Fruit fly (Drosophila melanogaster) whole organism, embryonic: Measurements from ENCODE around the gene mRpL40.
A peak's percentile ranks its signal among the peaks of the same experiment; 100 is the strongest.

Experiments used
- CG1024 ChIP-seq: fragments of 200-800 bp; sonication (Bioruptor generic); IDR thresholded peaks from 2 replicates; pipeline ENCODE4 v1.3.6; 2022; ENCODE audit warnings: missing biosample characterization, missing genetic modification characterization
- CG11398 ChIP-seq: fragments of 200-800 bp; sonication (Bioruptor generic); optimal IDR thresholded peaks from 2 replicates; lab custom pipeline; 2016; ENCODE audit warnings: missing biosample characterization, missing genetic modification characterization
- CG13424 ChIP-seq: fragments of 200-800 bp; sonication (Bioruptor generic); optimal IDR thresholded peaks from 2 replicates; lab custom pipeline; 2019; ENCODE audit warnings: missing biosample characterization, mild to moderate bottlenecking, missing genetic modification characterization, moderate library complexity
- CG15696 ChIP-seq: fragments of 200-800 bp; sonication (Bioruptor generic); optimal IDR thresholded peaks from 2 replicates; lab custom pipeline; 2019; ENCODE audit warnings: missing biosample characterization, mild to moderate bottlenecking, missing genetic modification characterization, moderate library complexity
- CG17186 ChIP-seq: fragments of 200-800 bp; sonication (Bioruptor generic); optimal IDR thresholded peaks from 3 replicates; lab custom pipeline; 2017; ENCODE audit warnings: missing biosample characterization, missing genetic modification reagents, missing genetic modification characterization
- CG2116 ChIP-seq: fragments of 200-800 bp; sonication (Bioruptor generic); optimal IDR thresholded peaks from 3 replicates; lab custom pipeline; 2018; ENCODE audit warnings: missing biosample characterization, mild to moderate bottlenecking, missing genetic modification characterization
- CG2202 ChIP-seq: fragments of 200-800 bp; sonication (Bioruptor generic); optimal IDR thresholded peaks from 2 replicates; lab custom pipeline; 2018; ENCODE audit warnings: missing biosample characterization, mild to moderate bottlenecking, missing genetic modification characterization
- CG32532 ChIP-seq: fragments of 200-800 bp; sonication (Bioruptor generic); IDR thresholded peaks from 2 replicates; pipeline ENCODE4 v1.3.6; 2022; ENCODE audit warnings: missing biosample characterization, missing genetic modification characterization
- CG33557 ChIP-seq: fragments of 200-800 bp; sonication (Bioruptor generic); optimal IDR thresholded peaks from 2 replicates; lab custom pipeline; 2019; ENCODE audit warnings: missing biosample characterization, mild to moderate bottlenecking, missing genetic modification characterization, moderate library complexity
- CG34224 ChIP-seq: fragments of 200-800 bp; sonication (Bioruptor generic); IDR thresholded peaks from 3 replicates; pipeline ENCODE4 v1.3.6; 2022; ENCODE audit warnings: missing biosample characterization, missing genetic modification characterization; ENCODE audit not compliant: partially characterized antibody
- CG3995 ChIP-seq: fragments of 200-800 bp; sonication (Bioruptor generic); optimal IDR thresholded peaks from 3 replicates; lab custom pipeline; 2016; ENCODE audit warnings: missing biosample characterization, missing genetic modification characterization
- CG4820 ChIP-seq: fragments of 200-800 bp; sonication (Bioruptor generic); optimal IDR thresholded peaks from 3 replicates; lab custom pipeline; 2016; ENCODE audit warnings: missing biosample characterization, missing genetic modification characterization
- CG5953 ChIP-seq: fragments of 200-800 bp; sonication (Bioruptor generic); IDR thresholded peaks from 2 replicates; pipeline ENCODE4 v1.3.6; 2022; ENCODE audit warnings: missing biosample characterization, missing genetic modification characterization
- CG6765 ChIP-seq: fragments of 200-800 bp; sonication (Bioruptor generic); optimal IDR thresholded peaks from 3 replicates; lab custom pipeline; 2017; ENCODE audit warnings: missing biosample characterization, mild to moderate bottlenecking, missing genetic modification characterization
- CG6813 ChIP-seq: fragments of 200-800 bp; sonication (Bioruptor generic); optimal IDR thresholded peaks from 2 replicates; lab custom pipeline; 2017; ENCODE audit warnings: missing biosample characterization, missing genetic modification characterization, mild to moderate bottlenecking, moderate library complexity, missing genetic modification reagents
- CG8478 ChIP-seq: fragments of >200 bp; optimal IDR thresholded peaks from 2 replicates; lab custom pipeline; 2018
- CG9215 ChIP-seq: fragments of 200-800 bp; sonication (Bioruptor generic); IDR thresholded peaks from 2 replicates; pipeline ENCODE4 v1.3.6; 2022; ENCODE audit warnings: missing biosample characterization, missing genetic modification characterization
- CoRest ChIP-seq: fragments of 200-800 bp; sonication (Bioruptor generic); optimal IDR thresholded peaks from 3 replicates; lab custom pipeline; 2018; ENCODE audit warnings: missing biosample characterization, mild to moderate bottlenecking, missing genetic modification characterization, moderate library complexity
- D19B ChIP-seq: fragments of 200-800 bp; sonication (Bioruptor generic); optimal IDR thresholded peaks from 2 replicates; lab custom pipeline; 2017; ENCODE audit warnings: missing biosample characterization, mild to moderate bottlenecking, missing genetic modification characterization
- Doc3 ChIP-seq: fragments of 200-800 bp; sonication (Bioruptor generic); IDR thresholded peaks from 3 replicates; pipeline ENCODE4 v1.3.6; 2022; ENCODE audit warnings: missing biosample characterization, missing genetic modification characterization; ENCODE audit not compliant: partially characterized antibody
- ERR ChIP-seq: fragments of 200-800 bp; sonication (Bioruptor generic); optimal IDR thresholded peaks from 2 replicates; lab custom pipeline; 2016; ENCODE audit warnings: missing biosample characterization, missing genetic modification characterization
- Ets65A ChIP-seq: fragments of 200-800 bp; sonication (Bioruptor generic); peaks from one replicate; lab custom pipeline; 2016; ENCODE audit warnings: missing biosample characterization, missing genetic modification characterization
- Fer1 ChIP-seq: fragments of 200-800 bp; sonication (Bioruptor generic); optimal IDR thresholded peaks from 2 replicates; lab custom pipeline; 2017; ENCODE audit warnings: missing biosample characterization, mild to moderate bottlenecking, missing genetic modification characterization
- Fer3 ChIP-seq: fragments of 200-800 bp; sonication (Bioruptor generic); optimal IDR thresholded peaks from 2 replicates; lab custom pipeline; 2018; ENCODE audit warnings: missing biosample characterization, mild to moderate bottlenecking, missing genetic modification characterization, moderate library complexity
- Hey ChIP-seq: fragments of 200-800 bp; sonication (Bioruptor generic); optimal IDR thresholded peaks from 3 replicates; lab custom pipeline; 2018; ENCODE audit warnings: missing biosample characterization, mild to moderate bottlenecking, missing genetic modification characterization
- NK7.1 ChIP-seq: fragments of 200-800 bp; sonication (Bioruptor generic); optimal IDR thresholded peaks from 3 replicates; lab custom pipeline; 2016; ENCODE audit warnings: missing biosample characterization, missing genetic modification characterization
- Opbp ChIP-seq: fragments of 200-800 bp; sonication (Bioruptor generic); IDR thresholded peaks from 3 replicates; pipeline ENCODE4 v1.3.6; 2022; ENCODE audit warnings: missing biosample characterization, missing genetic modification characterization; ENCODE audit not compliant: partially characterized antibody
- PHDP ChIP-seq: fragments of 200-800 bp; sonication (Bioruptor generic); optimal IDR thresholded peaks from 3 replicates; lab custom pipeline; 2018; ENCODE audit warnings: missing biosample characterization, mild to moderate bottlenecking, missing genetic modification characterization, moderate library complexity
- TFAM ChIP-seq: fragments of 200-800 bp; sonication (Bioruptor generic); optimal IDR thresholded peaks from 2 replicates; lab custom pipeline; 2017; ENCODE audit warnings: missing biosample characterization, missing genetic modification characterization, inconsistent platforms
- Tbp ChIP-seq: fragments of >200 bp; optimal IDR thresholded peaks from 2 replicates; lab custom pipeline; 2018; ENCODE audit warnings: missing biosample characterization, missing genetic modification characterization
- Vsx1 ChIP-seq: fragments of 200-800 bp; sonication (Bioruptor generic); optimal IDR thresholded peaks from 2 replicates; lab custom pipeline; 2017; ENCODE audit warnings: missing biosample characterization, mild to moderate bottlenecking, missing genetic modification characterization, missing genetic modification reagents
- az2 ChIP-seq: fragments of 200-800 bp; sonication (Bioruptor generic); optimal IDR thresholded peaks from 3 replicates; lab custom pipeline; 2016; ENCODE audit warnings: missing biosample characterization, missing genetic modification characterization
- cg ChIP-seq: fragments of 200-800 bp; sonication (Bioruptor generic); optimal IDR thresholded peaks from 3 replicates; lab custom pipeline; 2019; ENCODE audit warnings: missing biosample characterization, mild to moderate bottlenecking, missing genetic modification characterization, moderate library complexity
- corto ChIP-seq: fragments of 200-800 bp; sonication (Bioruptor generic); optimal IDR thresholded peaks from 2 replicates; lab custom pipeline; 2016; ENCODE audit warnings: missing biosample characterization, mild to moderate bottlenecking, missing genetic modification characterization, moderate library complexity
- cwo ChIP-seq: fragments of 200-800 bp; sonication (Bioruptor generic); optimal IDR thresholded peaks from 3 replicates; lab custom pipeline; 2017; ENCODE audit warnings: missing biosample characterization, missing genetic modification characterization, mild to moderate bottlenecking, moderate library complexity, missing genetic modification reagents
- dimm ChIP-seq: fragments of 200-800 bp; sonication (Bioruptor generic); IDR thresholded peaks from 2 replicates; pipeline ENCODE4 v1.3.6; 2022; ENCODE audit warnings: missing biosample characterization, missing genetic modification characterization
- dm ChIP-seq: fragments of 200-800 bp; sonication (Bioruptor generic); optimal IDR thresholded peaks from 3 replicates; lab custom pipeline; 2016; ENCODE audit warnings: missing biosample characterization, missing genetic modification characterization
- eve ChIP-seq, 2 experiments: fragments of >200 bp; optimal IDR thresholded peaks; 2 replicates each; lab custom pipeline; 2017; ENCODE audit warnings: missing biosample characterization in 2 of 2, missing genetic modification characterization in 2 of 2
- ewg ChIP-seq: fragments of 200-800 bp; sonication (Bioruptor generic); optimal IDR thresholded peaks from 3 replicates; lab custom pipeline; 2017; ENCODE audit warnings: mild to moderate bottlenecking, missing biosample characterization, missing genetic modification reagents, missing genetic modification characterization
- gce ChIP-seq: fragments of 200-800 bp; sonication (Bioruptor generic); IDR thresholded peaks from 3 replicates; pipeline ENCODE4 v1.3.6; 2022; ENCODE audit warnings: missing biosample characterization, missing genetic modification characterization
- gcm2 ChIP-seq: fragments of 200-800 bp; sonication (Bioruptor generic); optimal IDR thresholded peaks from 2 replicates; lab custom pipeline; 2016; ENCODE audit warnings: missing biosample characterization, missing genetic modification characterization
- h ChIP-seq: fragments of >200 bp; optimal IDR thresholded peaks from 2 replicates; lab custom pipeline; 2017
- inv ChIP-seq: fragments of 200-800 bp; sonication (Bioruptor generic); IDR thresholded peaks from 2 replicates; pipeline ENCODE4 v1.3.6; 2022; ENCODE audit warnings: missing biosample characterization, missing genetic modification characterization; ENCODE audit not compliant: partially characterized antibody
- otp ChIP-seq: fragments of 200-800 bp; sonication (Bioruptor generic); IDR thresholded peaks from 3 replicates; pipeline ENCODE4, ENCODE4 v1.3.6; 2022; ENCODE audit warnings: missing biosample characterization, missing genetic modification characterization
- p53 ChIP-seq: fragments of 200-800 bp; sonication (Bioruptor generic); optimal IDR thresholded peaks from 2 replicates; lab custom pipeline; 2016; ENCODE audit warnings: missing biosample characterization, missing genetic modification characterization
- ranshi ChIP-seq: fragments of 200-800 bp; sonication (Bioruptor generic); IDR thresholded peaks from 2 replicates; pipeline ENCODE4 v1.3.6; 2022; ENCODE audit warnings: missing biosample characterization, missing genetic modification characterization
- sna ChIP-seq: fragments of 200-800 bp; sonication (Bioruptor generic); IDR thresholded peaks from 2 replicates; pipeline ENCODE4 v1.3.6; 2022; ENCODE audit warnings: missing biosample characterization, missing genetic modification characterization; ENCODE audit not compliant: partially characterized antibody
- unpg ChIP-seq: fragments of 200-800 bp; sonication (Bioruptor generic); optimal IDR thresholded peaks from 3 replicates; lab custom pipeline; 2018; ENCODE audit warnings: missing biosample characterization, mild to moderate bottlenecking, missing genetic modification characterization, moderate library complexity

Gene mRpL40

dm6 chr3R:11372053-11373016 lies 35.4 kb upstream of the mRpL40 start (continued):
- no peak for TF ChIP-seq Doc3 (GFP tag; lab: Robert Waterston, UW)
- no peak for TF ChIP-seq corto (GFP tag; lab: Kevin White, UChicago)
- TF ChIP-seq ranshi (GFP tag; lab: Robert Waterston, UW) = no peak
- peak; percentile 35 for TF ChIP-seq dm
- TF ChIP-seq Tbp = peak; percentile 53
- no peak for TF ChIP-seq p53 (GFP tag; lab: Kevin White, UChicago)
- peak; percentile 0 for TF ChIP-seq Hey (tag; lab: Kevin White, UChicago)
- TF ChIP-seq dimm (GFP tag; lab: Robert Waterston, UW) = no peak
- TF ChIP-seq gce = 0 out of 3 replicates have a peak, but pooled peaks have one; percentile 18
- no peak for TF ChIP-seq az2
- TF ChIP-seq eve (GFP tag; optimal IDR thresholded peaks at IDR 0.05; lab: Kevin White, UChicago) = no peak
- TF ChIP-seq Vsx1 (GFP tag; lab: Kevin White, UChicago) = no peak
- peak; percentile 6 for TF ChIP-seq CoRest (tag; lab: Kevin White, UChicago)
- no peak for TF ChIP-seq CG2202 (tag; lab: Kevin White, UChicago)
- peak; percentile 41; the same call in 1 of the 2 replicates for TF ChIP-seq CG1024 (GFP tag; lab: Robert Waterston, UW)
- TF ChIP-seq cwo (GFP tag; lab: Kevin White, UChicago) = no peak
- no peak for TF ChIP-seq CG17186 (GFP tag; lab: Kevin White, UChicago)
- 0 out of 3 replicates have a peak, but pooled peaks have one; percentile 7 for TF ChIP-seq otp (GFP tag; lab: Robert Waterston, UW)
- no peak for TF ChIP-seq PHDP (tag; lab: Kevin White, UChicago)
- no peak for TF ChIP-seq Ets65A (GFP tag; lab: Kevin White, UChicago)
- no peak for TF ChIP-seq Fer1 (GFP tag; lab: Kevin White, UChicago)
- no peak for TF ChIP-seq CG9215 (GFP tag; lab: Robert Waterston, UW)
- no peak for TF ChIP-seq unpg (GFP tag; lab: Kevin White, UChicago)
- TF ChIP-seq CG6765 = no peak
- peak; percentile 30 for TF ChIP-seq CG4820
- TF ChIP-seq CG32532 = peak; percentile 7; the same call in 1 of the 2 replicates
- no peak for TF ChIP-seq inv (GFP tag; lab: Robert Waterston, UW)
- TF ChIP-seq ewg (GFP tag; lab: Kevin White, UChicago) = peak; percentile 40
- TF ChIP-seq ERR = no peak
- no peak for TF ChIP-seq CG15696 (tag; lab: Kevin White, UChicago)
- no peak for TF ChIP-seq gcm2
- peak; percentile 97 for TF ChIP-seq cg (GFP tag; lab: Kevin White, UChicago)
- TF ChIP-seq D19B = no peak
- TF ChIP-seq TFAM (GFP tag; lab: Kevin White, UChicago) = no peak
- peak; percentile 11 for TF ChIP-seq CG2116
- peak; percentile 34; the same call in 1 of the 2 replicates for TF ChIP-seq sna (GFP tag; lab: Robert Waterston, UW)
- no peak for TF ChIP-seq h (lab: Kevin White, UChicago)
- peak; percentile 33 for TF ChIP-seq CG11398 (GFP tag; lab: Kevin White, UChicago)
- TF ChIP-seq CG5953 (GFP tag; lab: Robert Waterston, UW) = no peak
- peak; percentile 63; the same call in 2 of the 3 replicates for TF ChIP-seq Opbp
- TF ChIP-seq CG3995 = peak; percentile 29
- peak; percentile 36; the same call in 1 of the 3 replicates for TF ChIP-seq CG34224
- peak; percentile 94 for TF ChIP-seq CG8478 (lab: Kevin White, UChicago)
- TF ChIP-seq NK7.1 (GFP tag; lab: Kevin White, UChicago) = no peak
- TF ChIP-seq CG33557 (GFP tag; lab: Kevin White, UChicago) = peak; percentile 39
- no peak for TF ChIP-seq Fer3 (tag; lab: Kevin White, UChicago)
- TF ChIP-seq CG13424 (tag; lab: Kevin White, UChicago) = no peak
- TF ChIP-seq CG6813 (GFP tag; lab: Kevin White, UChicago) = no peak
